Worm (Caenorhabditis elegans) whole organism, L1 larva: ENCODE results near the gene clec-132.

Experiments used
- aly-2 ChIP-seq: fragments of 150-350 bp; optimal IDR thresholded peaks from 2 replicates; lab custom pipeline; 2014; ENCODE audit warnings: missing biosample characterization, missing genetic modification characterization
- dsc-1 ChIP-seq: sonication (generic microtip); optimal IDR thresholded peaks from 2 replicates; lab custom pipeline; 2016; ENCODE audit warnings: mild to moderate bottlenecking, missing genetic modification characterization, missing compliant biosample characterization
- lin-39 ChIP-seq: fragments of 150-350 bp; optimal IDR thresholded peaks from 2 replicates; lab custom pipeline; 2014; ENCODE audit warnings: missing biosample characterization, missing genetic modification reagents, missing genetic modification characterization
- nhr-237 ChIP-seq: fragments of 150-350 bp; optimal IDR thresholded peaks from 2 replicates; lab custom pipeline; 2014; ENCODE audit warnings: missing biosample characterization, missing genetic modification characterization
- pax-3 ChIP-seq: fragments of 200-800 bp; sonication (Bioruptor generic); optimal IDR thresholded peaks from 2 replicates; lab custom pipeline; 2018; ENCODE audit warnings: mild to moderate bottlenecking, missing genetic modification characterization, moderate library complexity, missing compliant biosample characterization
- rnt-1 ChIP-seq: sonication (generic microtip); optimal IDR thresholded peaks from 2 replicates; lab custom pipeline; 2016; ENCODE audit warnings: mild to moderate bottlenecking, missing genetic modification characterization, moderate library complexity, missing compliant biosample characterization
- unc-130 ChIP-seq: fragments of 150-350 bp; optimal IDR thresholded peaks from 2 replicates; lab custom pipeline; 2017; ENCODE audit warnings: missing biosample characterization, missing genetic modification characterization, inconsistent platforms

ce11 chrII:3554673-3555072 lies 22.2 kb upstream of the clec-132 start:
- no peak for TF ChIP-seq unc-130 (tag; lab: Kevin White, UChicago)
- TF ChIP-seq aly-2, result no peak
- no peak for TF ChIP-seq nhr-237 (tag; lab: Kevin White, UChicago)
- no peak for TF ChIP-seq pax-3 (tag; lab: Kevin White, UChicago)
- no peak for TF ChIP-seq dsc-1 (tag; lab: Kevin White, UChicago)
- no peak for TF ChIP-seq lin-39
- TF ChIP-seq rnt-1 (tag; lab: Kevin White, UChicago), result no peak
